Fruit fly (Drosophila melanogaster) Kc167 (cell line): ENCODE results near the gene hid.

Experiments
- Myc ChIP-seq: fragments of >200 bp; optimal IDR thresholded peaks from 2 replicates; lab custom pipeline; 2017; ENCODE audit warnings: missing external identifiers
- Sin3A ChIP-seq: fragments of >200 bp; optimal IDR thresholded peaks from 2 replicates; lab custom pipeline; 2018; ENCODE audit warnings: missing external identifiers
- h ChIP-seq: fragments of >200 bp; optimal IDR thresholded peaks from 3 replicates; lab custom pipeline; 2018; ENCODE audit warnings: missing external identifiers
- insv ChIP-seq: fragments of >200 bp; optimal IDR thresholded peaks from 3 replicates; lab custom pipeline; 2018; ENCODE audit warnings: missing external identifiers
- psq ChIP-seq: fragments of >200 bp; optimal IDR thresholded peaks from 2 replicates; lab custom pipeline; 2017; ENCODE audit warnings: missing external identifiers
- ttk ChIP-seq: sonication (Bioruptor generic); optimal IDR thresholded peaks from 2 replicates; lab custom pipeline; 2017; ENCODE audit warnings: missing external identifiers

Gene hid

dm6 chr3L:18190484-18191220 is 5.2 kb upstream of the hid start:
- TF ChIP-seq Sin3A (no peak), psq (lab: Kevin White, UChicago) (no peak), h (lab: Kevin White, UChicago) (no peak), insv (lab: Kevin White, UChicago) (no peak), Myc (lab: Kevin White, UChicago) (no peak), ttk (lab: Kevin White, UChicago) (no peak)

dm6 chr3L:18188473-18189087 is 3.1 kb upstream of the hid start:
- no peak for TF ChIP-seq psq (lab: Kevin White, UChicago)
- no peak for TF ChIP-seq insv (lab: Kevin White, UChicago)
- TF ChIP-seq Sin3A: no peak
- TF ChIP-seq h (lab: Kevin White, UChicago): no peak
- TF ChIP-seq ttk (lab: Kevin White, UChicago): no peak
- no peak for TF ChIP-seq Myc (lab: Kevin White, UChicago)

dm6 chr3L:18187472-18188089 is 2.1 kb upstream of the hid start:
- no peak for TF ChIP-seq Sin3A

- TF ChIP-seq h (lab: Kevin White, UChicago) (no peak), Myc (lab: Kevin White, UChicago) (no peak), psq (lab: Kevin White, UChicago) (no peak), Sin3A (no peak), ttk (lab: Kevin White, UChicago) (no peak), insv (lab: Kevin White, UChicago) (no peak)
Observed at dm6 chr3L:18186779-18187178, 1.3 kb upstream of the hid start.

dm6 chr3L:18186313-18186625 is 828 bp upstream of the hid start:
- TF ChIP-seq h (lab: Kevin White, UChicago): no peak
- TF ChIP-seq Myc (lab: Kevin White, UChicago): no peak
- TF ChIP-seq psq (lab: Kevin White, UChicago): no peak
- TF ChIP-seq Sin3A: no peak

dm6 chr3L:18184762-18185161 is 679 bp downstream of the hid start:
- TF ChIP-seq Myc (lab: Kevin White, UChicago) (no peak), h (lab: Kevin White, UChicago) (no peak), insv (lab: Kevin White, UChicago) (no peak)

- no peak for TF ChIP-seq ttk (lab: Kevin White, UChicago)
- TF ChIP-seq h (lab: Kevin White, UChicago): no peak
- TF ChIP-seq Sin3A: no peak
- no peak for TF ChIP-seq psq (lab: Kevin White, UChicago)
- TF ChIP-seq insv (lab: Kevin White, UChicago): no peak
Observed at dm6 chr3L:18183928-18184327, 1.5 kb downstream of the hid start.

dm6 chr3L:18181900-18182299 is 3.5 kb downstream of the hid start:
- TF ChIP-seq psq (lab: Kevin White, UChicago) (no peak), ttk (lab: Kevin White, UChicago) (no peak), h (lab: Kevin White, UChicago) (no peak), insv (lab: Kevin White, UChicago) (no peak)

- TF ChIP-seq psq (lab: Kevin White, UChicago): no peak
- no peak for TF ChIP-seq Myc (lab: Kevin White, UChicago)
- no peak for TF ChIP-seq insv (lab: Kevin White, UChicago)
- no peak for TF ChIP-seq h (lab: Kevin White, UChicago)
- TF ChIP-seq Sin3A: no peak
- TF ChIP-seq ttk (lab: Kevin White, UChicago): no peak
Observed at dm6 chr3L:18179564-18180201, 5.8 kb downstream of the hid start.

- TF ChIP-seq Sin3A (no peak), psq (lab: Kevin White, UChicago) (no peak), insv (lab: Kevin White, UChicago) (no peak), h (lab: Kevin White, UChicago) (no peak), Myc (lab: Kevin White, UChicago) (no peak), ttk (lab: Kevin White, UChicago) (no peak)
Observed at dm6 chr3L:18174833-18175232, 10.6 kb downstream of the hid start.

- no peak for TF ChIP-seq Myc (lab: Kevin White, UChicago)
- TF ChIP-seq ttk (lab: Kevin White, UChicago): no peak
- TF ChIP-seq psq (lab: Kevin White, UChicago): no peak
- TF ChIP-seq h (lab: Kevin White, UChicago): no peak
- TF ChIP-seq insv (lab: Kevin White, UChicago): no peak
- no peak for TF ChIP-seq Sin3A
Observed at dm6 chr3L:18173668-18174067, 11.8 kb downstream of the hid start.
